Fruit fly (Drosophila melanogaster) whole organism, embryonic: ENCODE data around the gene LSm7.

Source experiments
- CG10462 ChIP-seq: fragments of 200-800 bp; sonication (Bioruptor generic); optimal IDR thresholded peaks from 2 replicates; lab custom pipeline; 2016; ENCODE audit warnings: missing biosample characterization, missing genetic modification characterization
- CG9932 ChIP-seq: fragments of 200-800 bp; sonication (Bioruptor generic); IDR thresholded peaks from 2 replicates; pipeline ENCODE4 v1.3.6; 2022; ENCODE audit warnings: missing biosample characterization, missing genetic modification characterization
- ato ChIP-seq: fragments of 200-800 bp; sonication (Bioruptor generic); IDR thresholded peaks from 2 replicates; pipeline ENCODE4 v1.3.6; 2022; ENCODE audit warnings: missing biosample characterization, missing genetic modification characterization; ENCODE audit not compliant: partially characterized antibody
- chinmo ChIP-seq: fragments of 200-800 bp; sonication (Bioruptor generic); IDR thresholded peaks from 4 replicates; pipeline ENCODE4 v1.3.6; 2022; ENCODE audit warnings: missing biosample characterization, missing genetic modification characterization; ENCODE audit not compliant: partially characterized antibody

DNA sequence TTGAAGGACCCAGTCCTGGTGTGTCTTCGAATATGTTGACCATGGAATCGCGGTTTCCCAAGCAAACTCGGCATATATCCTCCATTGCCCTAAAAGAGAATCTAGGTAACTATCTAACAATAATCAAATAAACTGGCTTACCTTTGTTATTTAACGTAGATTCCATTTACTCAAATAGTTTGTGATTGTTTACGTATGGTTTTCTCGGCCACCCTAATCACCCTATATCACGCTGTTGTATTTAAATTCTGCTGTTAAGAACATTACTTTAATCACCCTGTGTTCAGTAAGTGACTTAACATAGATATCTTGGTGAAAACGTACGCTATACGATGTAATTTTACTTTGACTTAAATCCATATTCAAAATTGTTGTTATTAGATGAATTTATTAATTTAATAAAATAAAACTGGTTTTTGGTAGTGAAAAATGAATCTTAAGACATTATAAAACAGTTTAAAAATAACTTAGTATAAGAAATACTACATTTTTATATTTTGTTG, 39.8 kb downstream of the LSm7 start:
- TF ChIP-seq CG10462 (GFP tag; lab: Kevin White, UChicago) (no peak), ato (no peak), CG9932 (GFP tag; lab: Robert Waterston, UW) (no peak), chinmo (GFP tag; lab: Robert Waterston, UW) (no peak)
